Worm (Caenorhabditis elegans) whole organism, young adult: ENCODE results near the gene ZC374.2.
A peak's percentile ranks its signal among the peaks of the same experiment; 100 is the strongest.

Experiments
- B0019.2 ChIP-seq: fragments of 200-800 bp; sonication (Bioruptor generic); conservative IDR thresholded peaks from 2 replicates; pipeline ENCODE4 v1.3.6; 2022; ENCODE audit warnings: missing genetic modification reagents, missing genetic modification characterization, missing compliant biosample characterization
- B0336.3 ChIP-seq: fragments of 200-800 bp; sonication (Bioruptor generic); IDR thresholded peaks from 2 replicates; pipeline ENCODE4 v1.3.6; 2022; ENCODE audit warnings: missing genetic modification characterization, missing compliant biosample characterization
- D2030.7 ChIP-seq: fragments of 200-800 bp; sonication (Bioruptor generic); IDR thresholded peaks from 2 replicates; pipeline ENCODE4 v1.3.6; 2022; ENCODE audit warnings: missing genetic modification reagents, missing genetic modification characterization, missing compliant biosample characterization
- F22D6.2 ChIP-seq: sonication (generic microtip); optimal IDR thresholded peaks from 2 replicates; lab custom pipeline; 2016; ENCODE audit warnings: mild to moderate bottlenecking, missing genetic modification characterization, missing compliant biosample characterization
- F33H1.4 ChIP-seq: fragments of 200-800 bp; sonication (Bioruptor generic); IDR thresholded peaks from 2 replicates; pipeline ENCODE4 v1.3.6; 2022; ENCODE audit warnings: missing genetic modification reagents, missing genetic modification characterization, missing compliant biosample characterization
- ZK185.1 ChIP-seq: sonication (generic microtip); optimal IDR thresholded peaks from 2 replicates; lab custom pipeline; 2016; ENCODE audit warnings: mild to moderate bottlenecking, missing genetic modification characterization, missing compliant biosample characterization; ENCODE audit not compliant: poor library complexity, severe bottlenecking
- atf-7 ChIP-seq: sonication (generic microtip); optimal IDR thresholded peaks from 2 replicates; lab custom pipeline; 2017; ENCODE audit warnings: mild to moderate bottlenecking, missing genetic modification characterization, missing compliant biosample characterization
- bed-1 ChIP-seq: fragments of 200-800 bp; sonication (Bioruptor generic); IDR thresholded peaks from 2 replicates; pipeline ENCODE4 v1.3.6; 2022; ENCODE audit warnings: missing genetic modification reagents, missing genetic modification characterization, missing compliant biosample characterization
- cebp-1 ChIP-seq, 2 experiments: fragments of 200-800 bp in 1 of 2; sonication (Bioruptor generic) in 1 of 2; sonication (generic microtip) in 1 of 2; IDR thresholded peaks in 1 of 2; optimal IDR thresholded peaks in 1 of 2; 2 replicates each; pipeline versions ENCODE4 v1.3.6 to Lab custom; 2017 to 2022; ENCODE audit warnings: missing compliant biosample characterization in 2 of 2, missing genetic modification characterization in 2 of 2, mild to moderate bottlenecking in 1 of 2, missing genetic modification reagents in 1 of 2, moderate library complexity in 1 of 2
- ceh-40 ChIP-seq: fragments of 200-800 bp; sonication (Bioruptor generic); IDR thresholded peaks from 2 replicates; pipeline ENCODE4 v1.3.6; 2022; ENCODE audit warnings: missing genetic modification characterization, missing compliant biosample characterization
- ceh-79 ChIP-seq: sonication (generic microtip); optimal IDR thresholded peaks from 2 replicates; lab custom pipeline; 2017; ENCODE audit warnings: mild to moderate bottlenecking, missing genetic modification characterization, missing compliant biosample characterization
- dox-1 ChIP-seq: fragments of 200-800 bp; sonication (Bioruptor generic); IDR thresholded peaks from 2 replicates; pipeline ENCODE4 v1.3.6; 2022; ENCODE audit warnings: missing genetic modification reagents, missing genetic modification characterization, missing compliant biosample characterization
- dpff-1 ChIP-seq: sonication (generic microtip); optimal IDR thresholded peaks from 2 replicates; lab custom pipeline; 2017; ENCODE audit warnings: mild to moderate bottlenecking, missing genetic modification characterization, missing compliant biosample characterization
- efl-1 ChIP-seq: fragments of 150-350 bp; optimal IDR thresholded peaks from 2 replicates; lab custom pipeline; 2014; ENCODE audit warnings: missing biosample characterization, missing genetic modification reagents, missing genetic modification characterization
- egl-18 ChIP-seq: fragments of 200-800 bp; sonication (Bioruptor generic); IDR thresholded peaks from 2 replicates; pipeline ENCODE4 v1.3.6; 2022; ENCODE audit warnings: missing genetic modification reagents, missing genetic modification characterization, missing compliant biosample characterization
- egrh-3 ChIP-seq: fragments of 200-800 bp; sonication (Bioruptor generic); IDR thresholded peaks from 2 replicates; pipeline ENCODE4 v1.3.6; 2022; ENCODE audit warnings: missing genetic modification reagents, missing genetic modification characterization, missing compliant biosample characterization
- ets-4 ChIP-seq: fragments of 200-800 bp; sonication (Bioruptor generic); optimal IDR thresholded peaks from 2 replicates; lab custom pipeline; 2018; ENCODE audit warnings: mild to moderate bottlenecking, missing genetic modification characterization, missing compliant biosample characterization
- him-1 ChIP-seq: sonication (generic microtip); optimal IDR thresholded peaks from 2 replicates; lab custom pipeline; 2016; ENCODE audit warnings: missing genotype, missing genetic modification reagents, missing genetic modification characterization, missing compliant biosample characterization
- hlh-26 ChIP-seq: fragments of 200-800 bp; sonication (Bioruptor generic); conservative IDR thresholded peaks from 2 replicates; pipeline ENCODE4 v1.3.6; 2022; ENCODE audit warnings: missing genetic modification reagents, missing genetic modification characterization, missing compliant biosample characterization
- hmg-1.2 ChIP-seq: fragments of 200-800 bp; sonication (Bioruptor generic); IDR thresholded peaks from 2 replicates; pipeline ENCODE4 v1.3.6; 2022; ENCODE audit warnings: missing genetic modification reagents, missing genetic modification characterization, missing compliant biosample characterization
- hmg-20 ChIP-seq: fragments of 200-800 bp; sonication (Bioruptor generic); IDR thresholded peaks from 2 replicates; pipeline ENCODE4 v1.3.6; 2022; ENCODE audit warnings: missing genetic modification reagents, missing genetic modification characterization, missing compliant biosample characterization
- hrde-1 ChIP-seq: sonication (generic microtip); optimal IDR thresholded peaks from 2 replicates; lab custom pipeline; 2016; ENCODE audit warnings: missing genetic modification characterization, mild to moderate bottlenecking, missing compliant biosample characterization, moderate library complexity, missing genotype, missing genetic modification reagents, borderline replicate concordance
- lag-1 ChIP-seq: fragments of 200-800 bp; sonication (Bioruptor generic); IDR thresholded peaks from 2 replicates; pipeline ENCODE4 v1.3.6; 2022; ENCODE audit warnings: missing genetic modification reagents, missing genetic modification characterization, missing compliant biosample characterization
- lin-26 ChIP-seq: fragments of 200-800 bp; sonication (Bioruptor generic); IDR thresholded peaks from 2 replicates; pipeline ENCODE4 v1.3.6; 2022; ENCODE audit warnings: missing genetic modification reagents, missing genetic modification characterization, missing compliant biosample characterization
- lin-40 ChIP-seq: sonication (generic microtip); optimal IDR thresholded peaks from 2 replicates; lab custom pipeline; 2016; ENCODE audit warnings: missing genetic modification characterization, mild to moderate bottlenecking, missing compliant biosample characterization, missing genotype, missing genetic modification reagents
- madf-6 ChIP-seq: fragments of 200-800 bp; sonication (Bioruptor generic); IDR thresholded peaks from 2 replicates; pipeline ENCODE4 v1.3.6; 2022; ENCODE audit warnings: missing genetic modification reagents, missing genetic modification characterization, missing compliant biosample characterization
- madf-8 ChIP-seq: fragments of 200-800 bp; sonication (Bioruptor generic); conservative IDR thresholded peaks from 2 replicates; pipeline ENCODE4 v1.3.6; 2022; ENCODE audit warnings: missing genetic modification reagents, missing genetic modification characterization, missing compliant biosample characterization
- nfyb-1 ChIP-seq: fragments of 200-800 bp; sonication (Bioruptor generic); IDR thresholded peaks from 2 replicates; pipeline ENCODE4 v1.3.6; 2022; ENCODE audit warnings: missing genetic modification reagents, missing genetic modification characterization, missing compliant biosample characterization
- nhr-80 ChIP-seq: sonication (generic microtip); optimal IDR thresholded peaks from 2 replicates; lab custom pipeline; 2016; ENCODE audit warnings: missing genetic modification characterization, missing compliant biosample characterization
- pha-4 ChIP-seq: fragments of 150-350 bp; sonication (generic microtip); optimal IDR thresholded peaks from 2 replicates; lab custom pipeline; 2014; ENCODE audit warnings: missing biosample characterization, missing genetic modification reagents, missing genetic modification characterization
- snpc-1.1 ChIP-seq: sonication (generic microtip); optimal IDR thresholded peaks from 2 replicates; lab custom pipeline; 2017; ENCODE audit warnings: missing genetic modification characterization, mild to moderate bottlenecking, missing compliant biosample characterization, antibody characterized with exemption, moderate library complexity, missing genotype, missing genetic modification reagents; ENCODE audit not compliant: insufficient read depth
- snpc-4 ChIP-seq, 5 experiments: fragments of 150-350 bp in 1 of 5; sonication (generic microtip) in 4 of 5; optimal IDR thresholded peaks; 2 replicates each; lab custom pipeline; 2014 to 2018; ENCODE audit warnings: missing genetic modification characterization in 5 of 5, missing biosample characterization in 3 of 5, antibody characterized with exemption in 2 of 5, mild to moderate bottlenecking in 2 of 5, missing compliant biosample characterization in 2 of 5, missing genotype in 2 of 5, moderate library complexity in 2 of 5, missing genetic modification reagents in 1 of 5
- sptf-2 ChIP-seq: fragments of 200-800 bp; sonication (Bioruptor generic); optimal IDR thresholded peaks from 2 replicates; lab custom pipeline; 2018; ENCODE audit warnings: mild to moderate bottlenecking, missing genetic modification characterization, missing compliant biosample characterization
- tbp1 ChIP-seq: fragments of 200-800 bp; sonication (Bioruptor generic); optimal IDR thresholded peaks from 2 replicates; lab custom pipeline; 2018; ENCODE audit warnings: mild to moderate bottlenecking, missing genetic modification characterization, missing compliant biosample characterization
- tbx-9 ChIP-seq: sonication (generic microtip); optimal IDR thresholded peaks from 2 replicates; lab custom pipeline; 2016; ENCODE audit warnings: borderline replicate concordance, missing genetic modification characterization, inconsistent platforms, missing compliant biosample characterization
- unc-62 ChIP-seq: fragments of 150-350 bp; optimal IDR thresholded peaks from 2 replicates; lab custom pipeline; 2014; ENCODE audit warnings: missing biosample characterization, missing genetic modification reagents, missing genetic modification characterization
- ztf-22 ChIP-seq: fragments of 200-800 bp; sonication (Bioruptor generic); optimal IDR thresholded peaks from 2 replicates; lab custom pipeline; 2018; ENCODE audit warnings: mild to moderate bottlenecking, missing genetic modification characterization, moderate library complexity, missing compliant biosample characterization
- ztf-26 ChIP-seq: sonication (generic microtip); optimal IDR thresholded peaks from 2 replicates; lab custom pipeline; 2017; ENCODE audit warnings: missing genetic modification characterization, missing compliant biosample characterization

The ZC374.2 gene

ce11 chrX:10084050-10084672 lies 36.9 kb upstream of the ZC374.2 start, which contains the start of gene W07E11.1:
TSS of gene W07E11.1 (plus strand) at chrX:10084622.
- TF ChIP-seq egrh-3 (GFP tag; lab: Robert Waterston, UW) (no peak), him-1 (tag; lab: Kevin White, UChicago) (no peak), bed-1 (GFP tag; lab: Robert Waterston, UW) (no peak), hlh-26 (no peak), ZK185.1 (peak; percentile 42), nhr-80 (tag; lab: Kevin White, UChicago) (peak; percentile 83), egl-18 (GFP tag; lab: Robert Waterston, UW) (no peak), efl-1 (GFP tag; lab: Kevin White, UChicago) (no peak), snpc-1.1 (no peak), dox-1 (0 out of 2 replicates have a peak, but pooled peaks have one; percentile 4), D2030.7 (no peak), ceh-79 (tag; lab: Kevin White, UChicago) (no peak), F22D6.2 (tag; lab: Kevin White, UChicago) (peak; percentile 49), unc-62 (GFP tag; lab: Kevin White, UChicago) (peak; percentile 43), tbx-9 (no peak), lin-40 (tag; lab: Kevin White, UChicago) (peak; percentile 47), dpff-1 (tag; lab: Kevin White, UChicago) (no peak), lag-1 (no peak), atf-7 (tag; lab: Kevin White, UChicago) (peak; percentile 55), ceh-40 (GFP tag; lab: Robert Waterston, UW) (no peak), lin-26 (GFP tag; lab: Robert Waterston, UW) (peak; percentile 38; the same call in 1 of the 2 replicates), hmg-20 (GFP tag; lab: Robert Waterston, UW) (no peak), ztf-22 (peak; percentile 51), snpc-4 (GFP tag; optimal IDR thresholded peaks at IDR 0.05; lab: Kevin White, UChicago) (no peak), snpc-4 (tag; optimal IDR thresholded peaks at IDR 0.05; lab: Kevin White, UChicago) (peak in 1 of 4 experiments; percentile 12), hmg-1.2 (GFP tag; lab: Robert Waterston, UW) (0 out of 2 replicates have a peak, but pooled peaks have one; percentile 9), ets-4 (GFP tag; lab: Kevin White, UChicago) (peak; percentile 6), cebp-1 (GFP tag; IDR thresholded peaks at IDR 0.05; lab: Robert Waterston, UW) (no peak; the same call in 1 of the 2 replicates), cebp-1 (tag; optimal IDR thresholded peaks at IDR 0.05; lab: Kevin White, UChicago) (peak; percentile 66), hrde-1 (tag; lab: Kevin White, UChicago) (no peak), nfyb-1 (GFP tag; lab: Robert Waterston, UW) (0 out of 2 replicates have a peak, but pooled peaks have one; percentile 37), tbp1 (GFP tag; lab: Kevin White, UChicago) (no peak), B0019.2 (GFP tag; lab: Robert Waterston, UW) (no peak), pha-4 (tag; lab: Kevin White, UChicago) (no peak), ztf-26 (tag; lab: Kevin White, UChicago) (peak; percentile 51), madf-6 (GFP tag; lab: Robert Waterston, UW) (no peak), sptf-2 (GFP tag; lab: Kevin White, UChicago) (no peak)
- TF ChIP-seq, all 124 proteins: peak for 15

ce11 chrX:10083272-10083671 lies 36.0 kb upstream of the ZC374.2 start:
- TF ChIP-seq F33H1.4 (GFP tag; lab: Robert Waterston, UW) (no peak), efl-1 (GFP tag; lab: Kevin White, UChicago) (peak; percentile 70), madf-8 (GFP tag; lab: Robert Waterston, UW) (0 out of 2 replicates have a peak, but pooled peaks have one; percentile 26), B0336.3 (GFP tag; lab: Robert Waterston, UW) (no peak), hmg-1.2 (GFP tag; lab: Robert Waterston, UW) (peak; percentile 85), madf-6 (GFP tag; lab: Robert Waterston, UW) (peak; percentile 67)
